Fruit fly (Drosophila melanogaster) whole organism: ENCODE results near the gene Sbat.
A peak's percentile ranks its signal among the peaks of the same experiment; 100 is the strongest.

Experiments used
- CG8478 ChIP-seq: fragments of >200 bp; optimal IDR thresholded peaks from 2 replicates; lab custom pipeline; 2018; ENCODE audit warnings: inconsistent platforms
- Dll ChIP-seq: fragments of >200 bp; optimal IDR thresholded peaks from 2 replicates; lab custom pipeline; 2017
- EcR ChIP-seq, 2 experiments: fragments of >200 bp; optimal IDR thresholded peaks; 2 replicates each; lab custom pipeline; 2017; ENCODE audit warnings: missing biosample characterization in 2 of 2, missing genetic modification characterization in 2 of 2, missing genetic modification reagents in 2 of 2
- pan ChIP-seq: fragments of >200 bp; optimal IDR thresholded peaks from 2 replicates; lab custom pipeline; 2017
- psq ChIP-seq: fragments of >200 bp; optimal IDR thresholded peaks from 2 replicates; lab custom pipeline; 2017
- usp ChIP-seq: fragments of >200 bp; optimal IDR thresholded peaks from 2 replicates; lab custom pipeline; 2017; ENCODE audit warnings: missing biosample characterization, missing genetic modification characterization, mixed read lengths

Sbat gene

dm6 chr2L:2904316-2905050 is 26.3 kb downstream of the Sbat start:
- no peak for TF ChIP-seq EcR (GFP tag; optimal IDR thresholded peaks at IDR 0.05; lab: Kevin White, UChicago)
- no peak for TF ChIP-seq Dll (lab: Kevin White, UChicago)
- no peak for TF ChIP-seq pan (lab: Kevin White, UChicago)
- TF ChIP-seq psq (lab: Kevin White, UChicago) = no peak
- no peak for TF ChIP-seq CG8478 (lab: Kevin White, UChicago)
- TF ChIP-seq usp (GFP tag; lab: Kevin White, UChicago) = no peak

DNA sequence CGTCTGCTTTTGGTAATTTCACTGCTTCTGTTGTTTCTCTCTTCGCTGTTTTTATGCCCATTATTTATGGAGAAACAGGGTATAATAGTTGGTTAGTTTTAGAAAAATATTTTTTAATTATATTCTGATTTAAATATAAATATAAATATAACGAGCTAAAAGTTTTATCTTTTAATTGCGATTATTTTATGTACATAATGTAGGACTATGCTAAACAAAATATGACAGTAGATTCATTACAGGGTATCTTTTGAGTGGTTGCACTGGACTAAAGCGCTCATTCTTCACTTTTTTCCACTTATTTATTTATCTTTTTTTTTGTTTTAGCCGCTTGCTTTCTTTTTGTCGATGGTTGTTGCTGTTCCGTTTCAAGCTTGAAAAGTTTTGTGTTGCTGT is 26.9 kb downstream of the Sbat start:
- TF ChIP-seq EcR (GFP tag; optimal IDR thresholded peaks at IDR 0.05; lab: Kevin White, UChicago) (no peak), usp (GFP tag; lab: Kevin White, UChicago) (no peak), pan (lab: Kevin White, UChicago) (peak; percentile 69), Dll (lab: Kevin White, UChicago) (no peak), psq (lab: Kevin White, UChicago) (no peak)

- TF ChIP-seq Dll (lab: Kevin White, UChicago) (no peak), EcR (GFP tag; optimal IDR thresholded peaks at IDR 0.05; lab: Kevin White, UChicago) (no peak), psq (lab: Kevin White, UChicago) (no peak), usp (GFP tag; lab: Kevin White, UChicago) (no peak), CG8478 (lab: Kevin White, UChicago) (no peak), pan (lab: Kevin White, UChicago) (no peak)
These were observed 28.0 kb downstream of the Sbat start for dm6 chr2L:2906122-2906521.

DNA sequence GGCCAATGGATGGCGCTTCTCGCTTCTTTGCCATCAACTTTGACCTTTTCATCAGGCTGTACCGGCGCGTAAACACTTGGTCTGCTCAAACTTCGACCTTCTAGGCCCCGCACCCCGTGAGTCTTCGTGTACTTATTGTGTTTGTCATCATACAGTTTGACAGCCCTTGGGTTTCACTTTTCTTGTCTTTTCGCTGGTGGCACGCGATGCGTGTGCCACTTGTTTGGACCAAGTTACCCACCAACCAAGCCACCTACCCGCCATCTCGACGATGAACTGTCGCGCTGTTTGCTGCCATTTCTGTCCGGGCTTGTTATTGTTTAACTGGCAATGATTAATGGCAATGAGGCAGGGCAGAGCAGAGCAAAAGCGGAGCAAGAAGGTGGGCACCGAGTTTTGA is 29.6 kb downstream of the Sbat start:
- TF ChIP-seq pan (lab: Kevin White, UChicago) (no peak), CG8478 (lab: Kevin White, UChicago) (no peak), Dll (lab: Kevin White, UChicago) (no peak), EcR (GFP tag; optimal IDR thresholded peaks at IDR 0.05; lab: Kevin White, UChicago) (no peak), usp (GFP tag; lab: Kevin White, UChicago) (no peak), psq (lab: Kevin White, UChicago) (no peak)

DNA sequence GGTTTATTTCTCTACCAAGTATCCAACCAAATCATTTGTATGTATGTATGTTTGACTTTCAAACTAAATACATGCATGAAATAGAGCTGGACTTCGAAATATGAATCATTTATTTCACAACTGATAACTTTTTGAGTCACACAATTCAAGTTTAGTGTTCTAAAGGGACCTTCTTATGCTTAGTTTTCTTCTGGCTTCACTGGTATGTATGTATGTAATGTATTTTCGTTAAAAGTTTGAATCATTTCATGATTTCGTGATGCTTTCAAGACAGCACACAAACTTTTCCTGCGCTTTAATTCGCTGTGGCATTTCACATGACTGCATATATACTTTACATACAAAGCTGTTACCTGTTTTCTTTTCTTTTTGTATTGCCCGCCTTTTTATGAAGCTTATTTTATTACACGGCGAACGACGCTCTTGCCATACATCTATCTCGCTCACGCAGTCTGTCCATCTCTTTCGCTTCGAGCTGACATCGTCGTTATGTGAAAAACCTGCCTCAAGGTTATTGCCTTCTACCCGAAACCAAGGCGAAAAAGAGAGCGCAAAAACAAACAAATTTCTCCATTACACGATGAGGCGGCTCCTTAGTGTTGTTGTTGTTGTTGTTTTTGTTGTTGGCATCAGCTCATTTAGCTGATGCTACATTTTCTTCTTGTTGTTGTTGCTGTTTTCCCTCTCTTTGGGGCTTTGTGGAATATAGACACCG is 30.5 kb downstream of the Sbat start:
- TF ChIP-seq CG8478 (lab: Kevin White, UChicago) = peak; percentile 8
- no peak for TF ChIP-seq Dll (lab: Kevin White, UChicago)
- peak; percentile 87 to 89 for TF ChIP-seq EcR (GFP tag; optimal IDR thresholded peaks at IDR 0.05; lab: Kevin White, UChicago)

DNA sequence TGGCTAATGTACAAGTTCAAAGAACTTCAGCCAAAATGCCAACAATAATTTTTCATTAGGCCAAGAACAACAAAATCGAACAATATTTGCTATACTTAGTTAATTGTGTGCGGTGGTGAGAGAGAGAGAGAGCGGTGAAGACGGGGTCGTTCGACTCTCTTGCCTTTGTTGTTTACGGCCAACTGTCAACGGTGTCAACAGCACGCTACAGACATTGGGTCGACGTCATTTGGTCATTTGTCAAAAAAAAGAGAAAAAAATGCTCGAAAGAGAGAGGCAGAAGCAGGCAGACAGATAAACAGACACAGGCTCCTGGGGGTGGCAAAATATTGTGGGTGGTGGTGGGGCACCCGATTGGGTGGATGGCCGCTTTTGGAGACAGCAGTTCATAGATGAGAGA is 31.4 kb downstream of the Sbat start:
- TF ChIP-seq EcR (GFP tag; optimal IDR thresholded peaks at IDR 0.05; lab: Kevin White, UChicago) (no peak), psq (lab: Kevin White, UChicago) (no peak), Dll (lab: Kevin White, UChicago) (no peak), usp (GFP tag; lab: Kevin White, UChicago) (no peak), pan (lab: Kevin White, UChicago) (no peak), CG8478 (lab: Kevin White, UChicago) (no peak)

- TF ChIP-seq psq (lab: Kevin White, UChicago) (no peak), CG8478 (lab: Kevin White, UChicago) (no peak), Dll (lab: Kevin White, UChicago) (no peak), EcR (GFP tag; optimal IDR thresholded peaks at IDR 0.05; lab: Kevin White, UChicago) (no peak), pan (lab: Kevin White, UChicago) (no peak), usp (GFP tag; lab: Kevin White, UChicago) (no peak)
These were observed 32.8 kb downstream of the Sbat start for dm6 chr2L:2910957-2911356.

dm6 chr2L:2920641-2921040 is 42.5 kb downstream of the Sbat start:
- no peak for TF ChIP-seq usp (GFP tag; lab: Kevin White, UChicago)
- TF ChIP-seq psq (lab: Kevin White, UChicago) = no peak

DNA sequence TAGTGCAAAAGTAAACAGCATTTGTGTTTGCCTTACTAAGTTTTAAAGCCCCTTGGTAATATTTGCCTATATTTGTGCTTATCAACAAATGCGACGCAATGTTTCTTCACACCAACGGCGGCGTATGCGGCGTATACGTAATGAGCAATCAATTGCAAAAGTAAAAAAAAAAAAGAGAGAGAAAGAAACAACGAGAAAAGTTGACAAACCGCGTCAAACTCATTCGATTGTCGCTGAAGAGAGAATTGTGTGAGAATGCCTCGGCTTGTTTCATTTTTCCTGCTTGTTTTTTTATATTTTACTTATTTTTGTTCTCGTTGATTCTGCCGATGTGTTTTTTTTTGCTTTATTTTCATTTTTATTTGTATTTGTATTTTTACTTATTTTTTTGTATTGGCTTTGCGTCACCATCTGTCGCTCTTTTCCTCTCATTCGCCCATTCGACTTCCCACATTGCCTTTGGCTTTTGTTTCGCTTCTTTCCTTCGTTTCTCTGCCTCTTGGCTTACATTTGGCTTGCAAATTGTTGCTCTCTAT is 46.2 kb downstream of the Sbat start:
- no peak for TF ChIP-seq psq (lab: Kevin White, UChicago)
- TF ChIP-seq Dll (lab: Kevin White, UChicago) = no peak
- no peak for TF ChIP-seq EcR (GFP tag; optimal IDR thresholded peaks at IDR 0.05; lab: Kevin White, UChicago)
- no peak for TF ChIP-seq usp (GFP tag; lab: Kevin White, UChicago)
- TF ChIP-seq CG8478 (lab: Kevin White, UChicago) = no peak
- no peak for TF ChIP-seq pan (lab: Kevin White, UChicago)
